Fruit fly (Drosophila melanogaster): Measurements from ENCODE around the gene Polr2B.
A peak's percentile ranks its signal among the peaks of the same experiment; 100 is the strongest.

Polr2B gene

DNA sequence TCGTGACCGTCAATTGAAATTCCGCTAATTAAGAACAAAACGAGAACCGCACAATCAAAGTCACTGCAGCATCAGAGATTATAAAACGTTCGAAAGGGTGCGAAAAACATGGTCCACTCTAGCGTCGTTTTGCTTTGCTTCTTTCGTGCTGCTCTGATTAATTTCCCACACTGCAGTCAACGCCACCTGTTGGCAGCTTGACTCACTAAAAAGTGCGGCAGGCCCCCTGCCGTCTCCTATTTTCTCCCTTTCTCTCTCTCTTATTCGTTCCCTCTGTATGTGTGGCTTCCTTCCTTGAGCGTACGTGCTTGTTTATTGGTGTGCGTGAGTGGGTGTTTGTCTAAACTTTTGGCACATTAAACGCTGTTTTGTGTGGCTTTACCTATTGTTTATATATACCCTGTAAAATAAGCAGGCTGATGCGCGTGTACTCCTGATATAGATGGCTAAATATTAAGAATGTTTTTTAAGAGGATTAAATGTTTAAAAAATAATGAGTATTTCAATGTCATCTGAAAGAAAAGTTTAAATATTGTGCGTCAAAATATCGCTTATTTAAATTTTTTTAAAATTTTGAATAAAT lies 27.0 kb upstream of the Polr2B start (continued):
- TF ChIP-seq crc (GFP tag; optimal IDR thresholded peaks at IDR 0.05): no peak
- no peak for TF ChIP-seq croc (GFP tag; conservative IDR thresholded peaks at IDR 0.05)
- no peak for TF ChIP-seq CG18476 (GFP tag; optimal IDR thresholded peaks at IDR 0.05)
- no peak for TF ChIP-seq run (tag; optimal IDR thresholded peaks at IDR 0.05)
- no peak for TF ChIP-seq Tbp (GFP tag; optimal IDR thresholded peaks at IDR 0.05)
- no peak for TF ChIP-seq CG1602 (GFP tag; optimal IDR thresholded peaks at IDR 0.05)
- no peak for TF ChIP-seq Meics (GFP tag; optimal IDR thresholded peaks at IDR 0.05)
- TF ChIP-seq CG14860 (GFP tag; IDR thresholded peaks at IDR 0.05; ENCODE audit: partially characterized antibody): no peak
- TF ChIP-seq tll (GFP tag; optimal IDR thresholded peaks at IDR 0.05): no peak
- TF ChIP-seq fru (optimal IDR thresholded peaks at IDR 0.05): no peak
- TF ChIP-seq Drgx (GFP tag; IDR thresholded peaks at IDR 0.05): peak; percentile 32; the same call in 1 of the 2 replicates
- no peak for TF ChIP-seq fu2 (GFP tag; optimal IDR thresholded peaks at IDR 0.05)
- TF ChIP-seq CG16813 (GFP tag; IDR thresholded peaks at IDR 0.05; ENCODE audit: partially characterized antibody): 0 out of 3 replicates have a peak, but pooled peaks have one; percentile 7
- no peak for TF ChIP-seq eyg (GFP tag; optimal IDR thresholded peaks at IDR 0.05)
- no peak for TF ChIP-seq CG33213 (GFP tag; optimal IDR thresholded peaks at IDR 0.05)
- TF ChIP-seq CG4854 (GFP tag; optimal IDR thresholded peaks at IDR 0.05): no peak
- TF ChIP-seq chif (GFP tag; optimal IDR thresholded peaks at IDR 0.05): no peak
- TF ChIP-seq ind (GFP tag; optimal IDR thresholded peaks at IDR 0.05): no peak
- TF ChIP-seq CG8924 (tag; optimal IDR thresholded peaks at IDR 0.05): peak; percentile 38
- TF ChIP-seq CG10274 (GFP tag; optimal IDR thresholded peaks at IDR 0.05): no peak
- TF ChIP-seq CG17912 (GFP tag; optimal IDR thresholded peaks at IDR 0.05): no peak
- peak; percentile 51 for TF ChIP-seq scrt (GFP tag; optimal IDR thresholded peaks at IDR 0.05)
- no peak; the same call in 1 of the 2 replicates for TF ChIP-seq H2.0 (GFP tag; IDR thresholded peaks at IDR 0.05)
- TF ChIP-seq CG17612 (GFP tag; IDR thresholded peaks at IDR 0.05): no peak
- no peak for TF ChIP-seq aop (GFP tag; IDR thresholded peaks at IDR 0.05)
- no peak for TF ChIP-seq Mes4 (GFP tag; optimal IDR thresholded peaks at IDR 0.05)
- TF ChIP-seq CG16815 (GFP tag; optimal IDR thresholded peaks at IDR 0.05): no peak
- no peak for TF ChIP-seq CG16863 (GFP tag; optimal IDR thresholded peaks at IDR 0.05)
- no peak for TF ChIP-seq Blimp-1 (GFP tag; optimal IDR thresholded peaks at IDR 0.05)
- TF ChIP-seq sd (tag; optimal IDR thresholded peaks at IDR 0.05): no peak
- TF ChIP-seq Lim3 (GFP tag; IDR thresholded peaks at IDR 0.05): no peak
- TF ChIP-seq Max (GFP tag; optimal IDR thresholded peaks at IDR 0.05): no peak
- no peak for TF ChIP-seq CG14050 (GFP tag; IDR thresholded peaks at IDR 0.05)
- no peak for TF ChIP-seq danr (GFP tag; IDR thresholded peaks at IDR 0.05)
- TF ChIP-seq pnt (GFP tag; optimal IDR thresholded peaks at IDR 0.05): no peak
- no peak for TF ChIP-seq salm (tag; optimal IDR thresholded peaks at IDR 0.05)
- no peak for TF ChIP-seq fd64A (GFP tag; optimal IDR thresholded peaks at IDR 0.05)
- TF ChIP-seq HLH3B (GFP tag; IDR thresholded peaks at IDR 0.05): no peak
- no peak for TF ChIP-seq ac (GFP tag; optimal IDR thresholded peaks at IDR 0.05)
- TF ChIP-seq shn (GFP tag; optimal IDR thresholded peaks at IDR 0.05): no peak
- no peak for TF ChIP-seq eve (GFP tag; optimal IDR thresholded peaks at IDR 0.05)
- peak; percentile 8 for TF ChIP-seq PHDP (tag; optimal IDR thresholded peaks at IDR 0.05)
- no peak for TF ChIP-seq Sry-δ (GFP tag; optimal IDR thresholded peaks at IDR 0.05)
- no peak for TF ChIP-seq Sox102F (GFP tag; optimal IDR thresholded peaks at IDR 0.05)
- no peak for TF ChIP-seq zen (tag; optimal IDR thresholded peaks at IDR 0.05)
- TF ChIP-seq HLH4C (GFP tag; IDR thresholded peaks at IDR 0.05; ENCODE audit: partially characterized antibody): no peak
- no peak for TF ChIP-seq Hr3 (GFP tag; optimal IDR thresholded peaks at IDR 0.05)
- no peak for TF ChIP-seq Sin3A (optimal IDR thresholded peaks at IDR 0.05)
- no peak for TF ChIP-seq CG11398 (GFP tag; optimal IDR thresholded peaks at IDR 0.05)
- no peak for TF ChIP-seq jumu (GFP tag; optimal IDR thresholded peaks at IDR 0.05)
- no peak for TF ChIP-seq mld (GFP tag; IDR thresholded peaks at IDR 0.05; ENCODE audit: partially characterized antibody)
- TF ChIP-seq NfI (GFP tag; optimal IDR thresholded peaks at IDR 0.05): no peak

Measured in whole organism, embryonic.